Worm (Caenorhabditis elegans) whole organism, late embryonic: ENCODE measurements around the gene spc-1.

ENCODE experiments used
- C08G9.2 ChIP-seq: sonication (generic microtip); optimal IDR thresholded peaks from 2 replicates; lab custom pipeline; 2016; ENCODE audit warnings: mild to moderate bottlenecking, missing genetic modification characterization, moderate library complexity, missing compliant biosample characterization
- C38D4.7 ChIP-seq: fragments of 200-800 bp; sonication (Bioruptor generic); optimal IDR thresholded peaks from 2 replicates; lab custom pipeline; 2018; ENCODE audit warnings: mild to moderate bottlenecking, missing genetic modification characterization, moderate library complexity, missing compliant biosample characterization
- F13H6.1 ChIP-seq: sonication (generic microtip); optimal IDR thresholded peaks from 2 replicates; lab custom pipeline; 2016; ENCODE audit warnings: missing genetic modification characterization, missing compliant biosample characterization
- K09A11.1 ChIP-seq: sonication (generic microtip); optimal IDR thresholded peaks from 2 replicates; lab custom pipeline; 2017; ENCODE audit warnings: antibody characterized with exemption, mild to moderate bottlenecking, missing genetic modification characterization, missing compliant biosample characterization; ENCODE audit not compliant: insufficient read depth
- T23F11.4 ChIP-seq: fragments of 200-800 bp; sonication (Bioruptor generic); optimal IDR thresholded peaks from 2 replicates; lab custom pipeline; 2018; ENCODE audit warnings: mild to moderate bottlenecking, missing genetic modification characterization, missing compliant biosample characterization
- ceh-19 ChIP-seq: fragments of 200-800 bp; sonication (Bioruptor generic); optimal IDR thresholded peaks from 2 replicates; lab custom pipeline; 2018; ENCODE audit warnings: mild to moderate bottlenecking, missing genetic modification characterization, missing compliant biosample characterization
- ceh-2 ChIP-seq: sonication (generic microtip); optimal IDR thresholded peaks from 2 replicates; lab custom pipeline; 2016; ENCODE audit warnings: missing genotype, missing genetic modification characterization, missing compliant biosample characterization
- ceh-31 ChIP-seq: sonication (generic microtip); optimal IDR thresholded peaks from 2 replicates; lab custom pipeline; 2016; ENCODE audit warnings: missing genetic modification characterization, missing compliant biosample characterization
- ceh-48 ChIP-seq: sonication (generic microtip); optimal IDR thresholded peaks from 2 replicates; lab custom pipeline; 2016; ENCODE audit warnings: missing genetic modification characterization, inconsistent platforms, missing compliant biosample characterization
- ceh-9 ChIP-seq: sonication (generic microtip); optimal IDR thresholded peaks from 2 replicates; lab custom pipeline; 2016; ENCODE audit warnings: mild to moderate bottlenecking, missing genetic modification characterization, inconsistent platforms, missing compliant biosample characterization
- che-1 ChIP-seq: sonication (generic microtip); optimal IDR thresholded peaks from 2 replicates; lab custom pipeline; 2016; ENCODE audit warnings: mild to moderate bottlenecking, missing genetic modification characterization, missing compliant biosample characterization
- dve-1 ChIP-seq: sonication (generic microtip); optimal IDR thresholded peaks from 2 replicates; lab custom pipeline; 2017; ENCODE audit warnings: antibody characterized with exemption, mild to moderate bottlenecking, missing genetic modification characterization, missing compliant biosample characterization
- elt-2 ChIP-seq: sonication (generic microtip); optimal IDR thresholded peaks from 2 replicates; lab custom pipeline; 2016; ENCODE audit warnings: missing genetic modification reagents, missing genetic modification characterization, missing compliant biosample characterization
- elt-4 ChIP-seq: sonication (generic microtip); optimal IDR thresholded peaks from 2 replicates; lab custom pipeline; 2016; ENCODE audit warnings: missing genetic modification characterization, missing compliant biosample characterization
- ets-4 ChIP-seq: sonication (generic microtip); optimal IDR thresholded peaks from 2 replicates; lab custom pipeline; 2016; ENCODE audit warnings: missing genetic modification characterization, missing compliant biosample characterization
- gmeb-2 ChIP-seq: sonication (generic microtip); optimal IDR thresholded peaks from 2 replicates; lab custom pipeline; 2016; ENCODE audit warnings: missing genetic modification characterization, inconsistent platforms, missing compliant biosample characterization
- hlh-15 ChIP-seq: sonication (generic microtip); optimal IDR thresholded peaks from 2 replicates; lab custom pipeline; 2016; ENCODE audit warnings: missing genetic modification characterization, missing compliant biosample characterization
- hlh-8 ChIP-seq: sonication (generic microtip); optimal IDR thresholded peaks from 2 replicates; lab custom pipeline; 2016; ENCODE audit warnings: missing genotype, missing genetic modification characterization, missing compliant biosample characterization
- lim-6 ChIP-seq: sonication (generic microtip); optimal IDR thresholded peaks from 2 replicates; lab custom pipeline; 2016; ENCODE audit warnings: missing genetic modification characterization, missing compliant biosample characterization
- lin-11 ChIP-seq: fragments of 200-800 bp; sonication (Bioruptor generic); optimal IDR thresholded peaks from 2 replicates; lab custom pipeline; 2018; ENCODE audit warnings: mild to moderate bottlenecking, missing genetic modification characterization, missing compliant biosample characterization
- madf-2 ChIP-seq: sonication (generic microtip); optimal IDR thresholded peaks from 2 replicates; lab custom pipeline; 2017; ENCODE audit warnings: missing genetic modification characterization, missing compliant biosample characterization
- nfya-1 ChIP-seq: sonication (generic microtip); optimal IDR thresholded peaks from 2 replicates; lab custom pipeline; 2017; ENCODE audit warnings: missing genetic modification characterization, mild to moderate bottlenecking, missing compliant biosample characterization, antibody characterized with exemption, moderate library complexity
- nhr-11 ChIP-seq: fragments of 150-350 bp; optimal IDR thresholded peaks from 2 replicates; lab custom pipeline; 2014; ENCODE audit warnings: missing biosample characterization, missing genetic modification characterization
- nhr-232 ChIP-seq: sonication (generic microtip); optimal IDR thresholded peaks from 2 replicates; lab custom pipeline; 2016; ENCODE audit warnings: missing genetic modification characterization, missing compliant biosample characterization
- pag-3 ChIP-seq: sonication (generic microtip); optimal IDR thresholded peaks from 2 replicates; lab custom pipeline; 2016; ENCODE audit warnings: missing compliant biosample characterization, missing genetic modification characterization, borderline replicate concordance
- pha-2 ChIP-seq: sonication (generic microtip); optimal IDR thresholded peaks from 2 replicates; lab custom pipeline; 2017; ENCODE audit warnings: mild to moderate bottlenecking, missing genetic modification characterization, missing compliant biosample characterization
- sox-4 ChIP-seq: sonication (generic microtip); optimal IDR thresholded peaks from 2 replicates; lab custom pipeline; 2017; ENCODE audit warnings: mild to moderate bottlenecking, missing genetic modification characterization, inconsistent platforms, missing compliant biosample characterization
- syd-9 ChIP-seq: sonication (generic microtip); optimal IDR thresholded peaks from 2 replicates; lab custom pipeline; 2016; ENCODE audit warnings: mild to moderate bottlenecking, missing genetic modification characterization, moderate library complexity, missing compliant biosample characterization
- tbx-7 ChIP-seq: sonication (generic microtip); optimal IDR thresholded peaks from 2 replicates; lab custom pipeline; 2016; ENCODE audit warnings: missing genotype, missing genetic modification characterization, missing compliant biosample characterization
- unc-3 ChIP-seq, 2 experiments: fragments of 200-800 bp in 1 of 2; sonication (Bioruptor generic) in 1 of 2; sonication (generic microtip) in 1 of 2; conservative IDR thresholded peaks in 1 of 2; optimal IDR thresholded peaks in 1 of 2; 2 replicates each; pipeline versions ENCODE4 v1.3.6 to Lab custom; 2016 to 2022; ENCODE audit warnings: missing compliant biosample characterization in 2 of 2, missing genetic modification characterization in 2 of 2, missing genetic modification reagents in 1 of 2
- unc-42 ChIP-seq: sonication (generic microtip); optimal IDR thresholded peaks from 2 replicates; lab custom pipeline; 2016; ENCODE audit warnings: missing genotype, missing genetic modification characterization, missing compliant biosample characterization
- unc-55 ChIP-seq: sonication (generic microtip); optimal IDR thresholded peaks from 2 replicates; lab custom pipeline; 2017; ENCODE audit warnings: missing biosample characterization, missing genetic modification reagents, missing genetic modification characterization
- unc-86 ChIP-seq: sonication (generic microtip); optimal IDR thresholded peaks from 2 replicates; lab custom pipeline; 2016; ENCODE audit warnings: missing genetic modification characterization, missing compliant biosample characterization

Gene spc-1

ce11 chrX:3126979-3127378 lies at the start of gene spc-1:
Gene spc-1 (minus strand): TSS chrX:3127079.
- TF ChIP-seq dve-1 (tag; lab: Kevin White, UChicago) (no peak), nfya-1 (no peak), ceh-48 (tag; lab: Kevin White, UChicago) (no peak), gmeb-2 (tag; lab: Kevin White, UChicago) (no peak), C38D4.7 (GFP tag; lab: Kevin White, UChicago) (no peak), nhr-232 (tag; lab: Kevin White, UChicago) (no peak), K09A11.1 (tag; lab: Kevin White, UChicago) (no peak), unc-42 (tag; lab: Kevin White, UChicago) (no peak), ceh-19 (GFP tag; lab: Kevin White, UChicago) (no peak)

- TF ChIP-seq hlh-15 (tag; lab: Kevin White, UChicago) (no peak), madf-2 (tag; lab: Kevin White, UChicago) (no peak), ceh-31 (tag; lab: Kevin White, UChicago) (no peak), lin-11 (no peak), syd-9 (tag; lab: Kevin White, UChicago) (no peak), gmeb-2 (tag; lab: Kevin White, UChicago) (no peak), tbx-7 (tag; lab: Kevin White, UChicago) (no peak)
Observed at ce11 chrX:3170456-3170855, 43.6 kb upstream of the spc-1 start, which contains the start of gene C15C7.6. Gene C15C7.6 (minus strand): TSS chrX:3170556.

ce11 chrX:3165569-3165968 lies 38.7 kb upstream of the spc-1 start, which contains the start of gene pfut-1:
Gene pfut-1 (plus strand): TSS chrX:3165826.
- TF ChIP-seq unc-3 (GFP tag; conservative IDR thresholded peaks at IDR 0.05; lab: Robert Waterston, UW) (no peak), unc-3 (tag; optimal IDR thresholded peaks at IDR 0.05; lab: Kevin White, UChicago) (no peak), che-1 (tag; lab: Kevin White, UChicago) (no peak), elt-2 (tag; lab: Kevin White, UChicago) (no peak), sox-4 (tag; lab: Kevin White, UChicago) (no peak), pha-2 (tag; lab: Kevin White, UChicago) (no peak), ceh-48 (tag; lab: Kevin White, UChicago) (no peak), madf-2 (tag; lab: Kevin White, UChicago) (no peak), elt-4 (tag; lab: Kevin White, UChicago) (no peak), ets-4 (tag; lab: Kevin White, UChicago) (no peak), ceh-2 (tag; lab: Kevin White, UChicago) (no peak), unc-55 (no peak), ceh-31 (tag; lab: Kevin White, UChicago) (no peak), K09A11.1 (tag; lab: Kevin White, UChicago) (no peak), hlh-8 (no peak), T23F11.4 (GFP tag; lab: Kevin White, UChicago) (no peak), ceh-9 (tag; lab: Kevin White, UChicago) (no peak), C08G9.2 (no peak), tbx-7 (tag; lab: Kevin White, UChicago) (no peak), F13H6.1 (tag; lab: Kevin White, UChicago) (no peak), unc-86 (no peak)
- TF ChIP-seq, all 69 proteins: peak for 0

- TF ChIP-seq unc-55 (no peak), pag-3 (no peak), lim-6 (tag; lab: Kevin White, UChicago) (no peak), hlh-8 (no peak), ceh-9 (tag; lab: Kevin White, UChicago) (no peak), nhr-11 (tag; lab: Kevin White, UChicago) (no peak), madf-2 (tag; lab: Kevin White, UChicago) (no peak), C08G9.2 (no peak)
Observed at ce11 chrX:3163972-3164575, 37.2 kb upstream of the spc-1 start, which contains the start of gene syx-6. Gene syx-6 (plus strand): TSS chrX:3164525.
